Fruit fly (Drosophila melanogaster) whole organism, embryonic: ENCODE measurements around the gene CG8117.
A peak's percentile ranks its signal among the peaks of the same experiment; 100 is the strongest.

Experiments used
- Adf1 ChIP-seq: fragments of 200-800 bp; sonication (Bioruptor generic); IDR thresholded peaks from 2 replicates; pipeline ENCODE4 v1.3.6; 2022; ENCODE audit warnings: missing biosample characterization, missing genetic modification characterization
- BtbVII ChIP-seq: fragments of 200-800 bp; sonication (Bioruptor generic); optimal IDR thresholded peaks from 3 replicates; lab custom pipeline; 2017; ENCODE audit warnings: missing biosample characterization, mild to moderate bottlenecking, missing genetic modification characterization
- CG11093 ChIP-seq: fragments of 200-800 bp; sonication (Bioruptor generic); IDR thresholded peaks from 3 replicates; pipeline ENCODE4 v1.3.6; 2022; ENCODE audit warnings: missing biosample characterization, missing genetic modification characterization
- CG11560 ChIP-seq: fragments of 200-800 bp; sonication (Bioruptor generic); IDR thresholded peaks from 3 replicates; pipeline ENCODE4 v1.3.6; 2022; ENCODE audit warnings: missing biosample characterization, missing genetic modification characterization
- CG12219 ChIP-seq: fragments of 200-800 bp; sonication (Bioruptor generic); optimal IDR thresholded peaks from 3 replicates; lab custom pipeline; 2018; ENCODE audit warnings: missing biosample characterization, mild to moderate bottlenecking, missing genetic modification characterization
- CG12744 ChIP-seq: fragments of 200-800 bp; sonication (Bioruptor generic); optimal IDR thresholded peaks from 2 replicates; lab custom pipeline; 2016; ENCODE audit warnings: missing biosample characterization, missing genetic modification characterization
- CG12942 ChIP-seq: fragments of 200-800 bp; sonication (Bioruptor generic); optimal IDR thresholded peaks from 3 replicates; lab custom pipeline; 2016; ENCODE audit warnings: missing biosample characterization, missing genetic modification characterization
- CG13624 ChIP-seq: fragments of 200-800 bp; sonication (Bioruptor generic); optimal IDR thresholded peaks from 2 replicates; lab custom pipeline; 2016; ENCODE audit warnings: missing biosample characterization, missing genetic modification characterization
- CG14667 ChIP-seq: fragments of 200-800 bp; sonication (Bioruptor generic); IDR thresholded peaks from 2 replicates; pipeline ENCODE4 v1.3.6; 2022; ENCODE audit warnings: missing biosample characterization, missing genetic modification characterization
- CG15514 ChIP-seq: fragments of 200-800 bp; sonication (Bioruptor generic); optimal IDR thresholded peaks from 3 replicates; lab custom pipeline; 2017; ENCODE audit warnings: missing biosample characterization, missing genetic modification characterization, mild to moderate bottlenecking, moderate library complexity, missing genetic modification reagents
- CG16815 ChIP-seq: fragments of 200-800 bp; sonication (Bioruptor generic); optimal IDR thresholded peaks from 3 replicates; lab custom pipeline; 2017; ENCODE audit warnings: missing biosample characterization, mild to moderate bottlenecking, missing genetic modification characterization
- CG2875 ChIP-seq: fragments of 200-800 bp; sonication (Bioruptor generic); optimal IDR thresholded peaks from 2 replicates; lab custom pipeline; 2017; ENCODE audit warnings: missing biosample characterization, mild to moderate bottlenecking, missing genetic modification characterization, missing genetic modification reagents
- CG30431 ChIP-seq: fragments of 200-800 bp; sonication (Bioruptor generic); optimal IDR thresholded peaks from 2 replicates; lab custom pipeline; 2017; ENCODE audit warnings: missing biosample characterization, missing genetic modification characterization
- CG4404 ChIP-seq: fragments of 200-800 bp; sonication (Bioruptor generic); IDR thresholded peaks from 2 replicates; pipeline ENCODE4 v1.3.6; 2022; ENCODE audit warnings: missing biosample characterization, missing genetic modification characterization
- CG4707 ChIP-seq: fragments of 200-800 bp; sonication (Bioruptor generic); optimal IDR thresholded peaks from 2 replicates; lab custom pipeline; 2018; ENCODE audit warnings: missing biosample characterization, mild to moderate bottlenecking, missing genetic modification characterization, moderate library complexity
- CG6654 ChIP-seq: fragments of 200-800 bp; sonication (Bioruptor generic); optimal IDR thresholded peaks from 2 replicates; lab custom pipeline; 2017; ENCODE audit warnings: missing biosample characterization, mild to moderate bottlenecking, missing genetic modification characterization
- CG6791 ChIP-seq: fragments of 200-800 bp; sonication (Bioruptor generic); IDR thresholded peaks from 3 replicates; pipeline ENCODE4 v1.3.6; 2022; ENCODE audit warnings: missing biosample characterization, missing genetic modification characterization; ENCODE audit not compliant: partially characterized antibody
- CG8924 ChIP-seq: fragments of 200-800 bp; optimal IDR thresholded peaks from 3 replicates; lab custom pipeline; 2019; ENCODE audit warnings: missing biosample characterization, mild to moderate bottlenecking, missing genetic modification characterization, moderate library complexity
- CG8944 ChIP-seq: fragments of 200-800 bp; sonication (Bioruptor generic); optimal IDR thresholded peaks from 3 replicates; lab custom pipeline; 2016; ENCODE audit warnings: missing biosample characterization, missing genetic modification characterization
- CG9797 ChIP-seq: fragments of 200-800 bp; sonication (Bioruptor generic); optimal IDR thresholded peaks from 3 replicates; lab custom pipeline; 2018; ENCODE audit warnings: missing biosample characterization, mild to moderate bottlenecking, missing genetic modification characterization
- CTCF ChIP-seq: fragments of 200-800 bp; sonication (Bioruptor generic); optimal IDR thresholded peaks from 2 replicates; lab custom pipeline; 2017; ENCODE audit warnings: missing biosample characterization, mild to moderate bottlenecking, missing genetic modification characterization, moderate library complexity
- E2f1 ChIP-seq: fragments of 200-800 bp; sonication (Bioruptor generic); IDR thresholded peaks from 2 replicates; pipeline ENCODE4 v1.3.6; 2022; ENCODE audit warnings: missing biosample characterization, missing genetic modification characterization
- ERR ChIP-seq: fragments of 200-800 bp; sonication (Bioruptor generic); optimal IDR thresholded peaks from 2 replicates; lab custom pipeline; 2016; ENCODE audit warnings: missing biosample characterization, missing genetic modification characterization
- Fer2 ChIP-seq: fragments of 200-800 bp; sonication (Bioruptor generic); optimal IDR thresholded peaks from 2 replicates; lab custom pipeline; 2018; ENCODE audit warnings: missing biosample characterization, mild to moderate bottlenecking, missing genetic modification characterization, moderate library complexity
- Fer3 ChIP-seq: fragments of 200-800 bp; sonication (Bioruptor generic); optimal IDR thresholded peaks from 2 replicates; lab custom pipeline; 2018; ENCODE audit warnings: missing biosample characterization, mild to moderate bottlenecking, missing genetic modification characterization, moderate library complexity
- HmgZ ChIP-seq: fragments of 200-800 bp; sonication (Bioruptor generic); optimal IDR thresholded peaks from 2 replicates; lab custom pipeline; 2018; ENCODE audit warnings: missing biosample characterization, mild to moderate bottlenecking, missing genetic modification characterization
- Jarid2 ChIP-seq: fragments of 200-800 bp; sonication (Bioruptor generic); optimal IDR thresholded peaks from 3 replicates; lab custom pipeline; 2017; ENCODE audit warnings: mild to moderate bottlenecking, missing biosample characterization, missing genetic modification reagents, missing genetic modification characterization
- Mrtf ChIP-seq: fragments of 200-800 bp; sonication (Bioruptor generic); IDR thresholded peaks from 3 replicates; pipeline ENCODE4 v1.3.6; 2022; ENCODE audit warnings: missing biosample characterization, missing genetic modification characterization
- NfI ChIP-seq: fragments of 200-800 bp; sonication (Bioruptor generic); optimal IDR thresholded peaks from 3 replicates; lab custom pipeline; 2018; ENCODE audit warnings: missing biosample characterization, mild to moderate bottlenecking, missing genetic modification characterization, moderate library complexity
- Ptx1 ChIP-seq: fragments of 200-800 bp; sonication (Bioruptor generic); IDR thresholded peaks from 2 replicates; pipeline ENCODE4 v1.3.6; 2022; ENCODE audit warnings: missing biosample characterization, missing genetic modification characterization
- Xrp1 ChIP-seq: fragments of 200-800 bp; sonication (Bioruptor generic); IDR thresholded peaks from 2 replicates; pipeline ENCODE4 v1.3.6; 2022; ENCODE audit warnings: missing biosample characterization, missing genetic modification characterization
- abd-A ChIP-seq: fragments of 200-800 bp; sonication (Bioruptor generic); optimal IDR thresholded peaks from 3 replicates; lab custom pipeline; 2019; ENCODE audit warnings: missing biosample characterization, mild to moderate bottlenecking, missing genetic modification characterization, moderate library complexity
- ase ChIP-seq: fragments of 200-800 bp; sonication (Bioruptor generic); IDR thresholded peaks from 3 replicates; pipeline ENCODE4 v1.3.6; 2022; ENCODE audit warnings: missing biosample characterization, missing genetic modification characterization
- ato ChIP-seq: fragments of 200-800 bp; sonication (Bioruptor generic); IDR thresholded peaks from 2 replicates; pipeline ENCODE4 v1.3.6; 2022; ENCODE audit warnings: missing biosample characterization, missing genetic modification characterization; ENCODE audit not compliant: partially characterized antibody
- bigmax ChIP-seq: fragments of 200-800 bp; sonication (Bioruptor generic); optimal IDR thresholded peaks from 2 replicates; lab custom pipeline; 2018; ENCODE audit warnings: missing biosample characterization, mild to moderate bottlenecking, missing genetic modification characterization
- cad ChIP-seq: fragments of >200 bp; optimal IDR thresholded peaks from 2 replicates; lab custom pipeline; 2017; ENCODE audit warnings: missing biosample characterization, missing genetic modification characterization
- dan ChIP-seq: fragments of 200-800 bp; sonication (Bioruptor generic); IDR thresholded peaks from 2 replicates; pipeline ENCODE4 v1.3.6; 2022; ENCODE audit warnings: missing biosample characterization, missing genetic modification characterization
- fd102C ChIP-seq: fragments of 200-800 bp; sonication (Bioruptor generic); optimal IDR thresholded peaks from 2 replicates; lab custom pipeline; 2018; ENCODE audit warnings: missing biosample characterization, mild to moderate bottlenecking, missing genetic modification characterization, moderate library complexity
- gce ChIP-seq: fragments of 200-800 bp; sonication (Bioruptor generic); IDR thresholded peaks from 3 replicates; pipeline ENCODE4 v1.3.6; 2022; ENCODE audit warnings: missing biosample characterization, missing genetic modification characterization
- gcm ChIP-seq: fragments of 200-800 bp; sonication (Bioruptor generic); optimal IDR thresholded peaks from 2 replicates; lab custom pipeline; 2019; ENCODE audit warnings: missing biosample characterization, mild to moderate bottlenecking, missing genetic modification characterization, moderate library complexity
- gcm2 ChIP-seq: fragments of 200-800 bp; sonication (Bioruptor generic); optimal IDR thresholded peaks from 2 replicates; lab custom pipeline; 2016; ENCODE audit warnings: missing biosample characterization, missing genetic modification characterization
- pb ChIP-seq: fragments of 200-800 bp; sonication (Bioruptor generic); optimal IDR thresholded peaks from 3 replicates; lab custom pipeline; 2016; ENCODE audit warnings: missing biosample characterization, missing genetic modification characterization
- pfk ChIP-seq: fragments of 200-800 bp; sonication (Bioruptor generic); optimal IDR thresholded peaks from 2 replicates; lab custom pipeline; 2018; ENCODE audit warnings: missing biosample characterization, mild to moderate bottlenecking, missing genetic modification characterization, moderate library complexity
- sens ChIP-seq: fragments of 200-800 bp; sonication (Bioruptor generic); peaks from one replicate; lab custom pipeline; 2016; ENCODE audit warnings: missing biosample characterization, missing genetic modification characterization
- sens-2 ChIP-seq: fragments of 200-800 bp; sonication (Bioruptor generic); IDR thresholded peaks from 2 replicates; pipeline ENCODE4 v1.3.6; 2022; ENCODE audit warnings: missing biosample characterization, missing genetic modification characterization
- seq ChIP-seq: fragments of 200-800 bp; sonication (Bioruptor generic); IDR thresholded peaks from 2 replicates; pipeline ENCODE4 v1.3.6; 2022; ENCODE audit warnings: missing biosample characterization, missing genetic modification characterization
- slbo ChIP-seq: fragments of 200-800 bp; sonication (Bioruptor generic); IDR thresholded peaks from 2 replicates; pipeline ENCODE4 v1.3.6; 2022; ENCODE audit warnings: missing biosample characterization, missing genetic modification characterization
- slp2 ChIP-seq: fragments of 200-800 bp; sonication (Bioruptor generic); optimal IDR thresholded peaks from 2 replicates; lab custom pipeline; 2016; ENCODE audit warnings: missing biosample characterization, missing genetic modification characterization
- tup ChIP-seq: fragments of 200-800 bp; sonication (Bioruptor generic); optimal IDR thresholded peaks from 2 replicates; lab custom pipeline; 2016; ENCODE audit warnings: missing biosample characterization, mild to moderate bottlenecking, missing genetic modification characterization, moderate library complexity
- zen ChIP-seq: fragments of 200-800 bp; sonication (Bioruptor generic); optimal IDR thresholded peaks from 3 replicates; lab custom pipeline; 2018; ENCODE audit warnings: missing biosample characterization, mild to moderate bottlenecking, missing genetic modification characterization, moderate library complexity

CG8117 gene

DNA sequence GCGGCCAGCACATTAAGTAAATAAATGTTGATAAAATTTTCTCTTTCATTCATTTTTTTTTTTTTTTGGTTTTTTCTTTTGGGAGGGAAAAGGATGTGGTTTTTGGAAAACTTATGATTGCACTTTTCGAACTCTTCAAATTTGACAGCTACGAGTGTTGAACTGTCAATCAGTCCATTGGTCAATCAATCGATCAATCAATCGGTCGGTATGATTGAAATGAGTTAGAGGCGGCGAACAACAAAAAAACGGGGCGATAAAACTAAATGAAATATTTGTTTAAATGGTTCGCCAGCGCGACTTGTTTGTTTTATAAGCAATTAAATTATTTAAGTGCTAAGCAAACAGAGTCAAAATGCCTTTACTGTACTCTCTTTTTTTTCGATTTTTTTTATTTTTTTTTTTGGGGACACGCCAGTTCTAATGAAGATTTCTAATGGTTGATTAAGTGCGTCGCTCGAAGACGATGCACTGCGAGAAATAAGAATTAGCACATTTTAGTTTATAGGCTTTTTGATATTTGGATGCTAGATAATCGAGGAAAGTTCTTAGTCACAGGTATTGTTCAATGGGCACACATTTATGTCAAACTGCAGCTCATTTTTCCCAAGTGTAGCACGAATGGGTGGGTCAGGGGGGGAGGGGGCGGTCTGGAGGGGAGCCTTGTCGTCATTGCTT is 24.9 kb upstream of the CG8117 start (continued):
- TF ChIP-seq CG9797 (no peak), sens-2 (GFP tag; lab: Robert Waterston, UW) (0 out of 2 replicates have a peak, but pooled peaks have one; percentile 34), Jarid2 (GFP tag; lab: Kevin White, UChicago) (peak; percentile 66), Fer3 (tag; lab: Kevin White, UChicago) (peak; percentile 71), abd-A (tag; lab: Kevin White, UChicago) (peak; percentile 0), CG4404 (peak; percentile 52), zen (peak; percentile 50), seq (peak; percentile 60), CG12744 (GFP tag; lab: Kevin White, UChicago) (no peak), ERR (GFP tag; lab: Kevin White, UChicago) (peak; percentile 57), NfI (GFP tag; lab: Kevin White, UChicago) (peak; percentile 84), Xrp1 (GFP tag; lab: Robert Waterston, UW) (peak; percentile 81), gcm2 (GFP tag; lab: Kevin White, UChicago) (no peak), E2f1 (GFP tag; lab: Robert Waterston, UW) (peak; percentile 74), CG2875 (peak; percentile 76), ato (GFP tag; lab: Robert Waterston, UW) (no peak), CTCF (peak; percentile 12), Fer2 (tag; lab: Kevin White, UChicago) (peak; percentile 17), CG4707 (GFP tag; lab: Kevin White, UChicago) (peak; percentile 72), tup (GFP tag; lab: Kevin White, UChicago) (peak; percentile 22), gce (GFP tag; lab: Robert Waterston, UW) (0 out of 3 replicates have a peak, but pooled peaks have one; percentile 56), pfk (GFP tag; lab: Kevin White, UChicago) (no peak), slp2 (GFP tag; lab: Kevin White, UChicago) (peak; percentile 60), CG8944 (peak; percentile 66), CG11093 (GFP tag; lab: Robert Waterston, UW) (peak; percentile 76; the same call in 2 of the 3 replicates), fd102C (GFP tag; lab: Kevin White, UChicago) (no peak), CG6654 (GFP tag; lab: Kevin White, UChicago) (peak; percentile 67), slbo (peak; percentile 88), BtbVII (peak; percentile 74), Ptx1 (peak; percentile 85), CG11560 (tag; lab: Robert Waterston, UW) (peak; percentile 53; the same call in 2 of the 3 replicates), cad (GFP tag; lab: Kevin White, UChicago) (no peak), gcm (GFP tag; lab: Kevin White, UChicago) (peak; percentile 56), CG6791 (GFP tag; lab: Robert Waterston, UW) (no peak), bigmax (GFP tag; lab: Kevin White, UChicago) (no peak), CG8924 (tag; lab: Kevin White, UChicago) (peak; percentile 79), CG12219 (GFP tag; lab: Kevin White, UChicago) (peak; percentile 78), CG12942 (GFP tag; lab: Kevin White, UChicago) (peak; percentile 81), pb (GFP tag; lab: Kevin White, UChicago) (peak; percentile 55), CG30431 (peak; percentile 79), Adf1 (GFP tag; lab: Robert Waterston, UW) (no peak; the same call in 1 of the 2 replicates), sens (GFP tag; lab: Kevin White, UChicago) (peak; percentile 95), CG15514 (GFP tag; lab: Kevin White, UChicago) (peak; percentile 43), HmgZ (tag; lab: Kevin White, UChicago) (peak; percentile 60), Mrtf (GFP tag; lab: Robert Waterston, UW) (peak; percentile 77), CG14667 (GFP tag; lab: Robert Waterston, UW) (peak; percentile 69), CG13624 (peak; percentile 61), ase (GFP tag; lab: Robert Waterston, UW) (peak; percentile 80; the same call in 2 of the 3 replicates), CG16815 (GFP tag; lab: Kevin White, UChicago) (peak; percentile 58), dan (GFP tag; lab: Robert Waterston, UW) (peak; percentile 56; the same call in 1 of the 2 replicates)
